Fruit fly (Drosophila melanogaster): Measurements from ENCODE around the gene CG3437.

The CG3437 gene

DNA sequence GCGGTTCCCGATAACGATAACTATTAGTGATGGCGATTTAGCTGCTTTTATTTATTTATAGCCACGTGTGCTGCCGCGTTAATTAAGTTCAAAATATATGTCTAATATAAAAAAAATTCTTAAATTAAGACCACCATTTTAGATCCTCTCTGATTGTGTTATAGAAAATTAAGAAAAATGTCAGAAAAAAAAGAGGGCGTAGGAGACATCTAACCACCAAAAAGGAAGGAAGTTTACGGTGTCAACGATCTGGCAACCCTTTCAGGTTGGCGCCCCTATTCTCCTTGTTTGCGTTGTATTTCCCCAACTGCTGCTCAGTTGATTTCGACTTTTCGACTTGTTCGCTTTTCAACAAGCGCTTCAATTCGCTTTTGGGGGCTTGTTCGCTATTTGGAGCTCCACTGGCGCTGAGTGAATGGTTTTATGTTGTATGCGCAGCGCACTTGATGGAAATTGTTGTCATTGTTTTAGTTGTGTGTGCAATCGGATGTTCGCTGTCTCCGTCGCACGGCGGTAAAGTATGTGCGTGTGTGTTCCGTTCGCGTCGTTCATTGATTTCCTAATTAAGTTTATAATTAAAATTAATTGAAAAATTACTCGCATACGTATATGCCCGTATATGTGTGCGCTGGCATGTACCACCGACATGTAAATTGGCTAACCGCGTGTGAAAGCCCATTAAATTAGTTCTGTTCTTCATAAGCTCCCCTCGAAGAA, 3.5 kb upstream of the CG3437 start, which contains the start of the genes CG3434 and CG44838 (continued):
- no peak for TF ChIP-seq CkIIα-i1 (GFP tag; IDR thresholded peaks at IDR 0.05)
- TF ChIP-seq CG10274 (GFP tag; optimal IDR thresholded peaks at IDR 0.05), result peak; percentile 45
- TF ChIP-seq crp (GFP tag; optimal IDR thresholded peaks at IDR 0.05), result peak in 1 of 2 experiments; percentile 55
- TF ChIP-seq pum (GFP tag; optimal IDR thresholded peaks at IDR 0.05), result peak; percentile 73
- TF ChIP-seq CG1792 (GFP tag; optimal IDR thresholded peaks at IDR 0.05), result peak; percentile 67
- TF ChIP-seq CG17912 (GFP tag; optimal IDR thresholded peaks at IDR 0.05), result peak; percentile 3
- TF ChIP-seq CG8478 (optimal IDR thresholded peaks at IDR 0.05), result no peak
- TF ChIP-seq gcm (GFP tag; optimal IDR thresholded peaks at IDR 0.05), result peak; percentile 89
- peak; percentile 81 for TF ChIP-seq CG4617 (GFP tag; optimal IDR thresholded peaks at IDR 0.05; ENCODE audit: borderline replicate concordance)
- peak; percentile 65 for TF ChIP-seq CG32772 (GFP tag; IDR thresholded peaks at IDR 0.05)
- peak; percentile 76 for TF ChIP-seq dysf (GFP tag; IDR thresholded peaks at IDR 0.05)
- peak; percentile 67 for TF ChIP-seq Dp (GFP tag; optimal IDR thresholded peaks at IDR 0.05)
- TF ChIP-seq CG6689 (GFP tag; IDR thresholded peaks at IDR 0.05), result peak; percentile 73
- TF ChIP-seq CG6813 (GFP tag; optimal IDR thresholded peaks at IDR 0.05), result peak; percentile 7
- TF ChIP-seq Dad (GFP tag; optimal IDR thresholded peaks at IDR 0.05), result peak; percentile 71
- peak; percentile 51 for TF ChIP-seq CG3065 (GFP tag; optimal IDR thresholded peaks at IDR 0.05)
- peak; percentile 81 for TF ChIP-seq PHDP (tag; optimal IDR thresholded peaks at IDR 0.05)
- peak; percentile 69 for TF ChIP-seq Fer2 (tag; optimal IDR thresholded peaks at IDR 0.05)
- TF ChIP-seq twi (tag; optimal IDR thresholded peaks at IDR 0.05), result peak; percentile 61
- peak; percentile 75 for TF ChIP-seq CG4404 (GFP tag; IDR thresholded peaks at IDR 0.05)
- TF ChIP-seq CG8944 (GFP tag; optimal IDR thresholded peaks at IDR 0.05), result peak; percentile 55
- peak; percentile 91 for TF ChIP-seq CG10543 (GFP tag; optimal IDR thresholded peaks at IDR 0.05)
- peak; percentile 82 for TF ChIP-seq CG33557 (GFP tag; optimal IDR thresholded peaks at IDR 0.05)
- TF ChIP-seq cwo (GFP tag; optimal IDR thresholded peaks at IDR 0.05), result peak; percentile 75
- TF ChIP-seq bigmax (GFP tag; optimal IDR thresholded peaks at IDR 0.05), result peak; percentile 50
- peak; percentile 91 for TF ChIP-seq CG14710 (tag; optimal IDR thresholded peaks at IDR 0.05)
- no peak for TF ChIP-seq eyg (GFP tag; optimal IDR thresholded peaks at IDR 0.05)
- peak; percentile 87 for TF ChIP-seq nmo (GFP tag; optimal IDR thresholded peaks at IDR 0.05)
- TF ChIP-seq lilli (GFP tag; optimal IDR thresholded peaks at IDR 0.05), result peak; percentile 90
- peak; percentile 60 for TF ChIP-seq cg (GFP tag; optimal IDR thresholded peaks at IDR 0.05)
- peak; percentile 55; the same call in 1 of the 2 replicates for TF ChIP-seq seq (GFP tag; IDR thresholded peaks at IDR 0.05)
- peak; percentile 58 for TF ChIP-seq CG17802 (tag; optimal IDR thresholded peaks at IDR 0.05)
- peak; percentile 73 for TF ChIP-seq CG17385 (GFP tag; optimal IDR thresholded peaks at IDR 0.05)
- TF ChIP-seq CG4730 (GFP tag; IDR thresholded peaks at IDR 0.05), result peak; percentile 48; the same call in 1 of the 2 replicates
- no peak for TF ChIP-seq D (optimal IDR thresholded peaks at IDR 0.05)
- TF ChIP-seq D (GFP tag; optimal IDR thresholded peaks at IDR 0.05), result peak; percentile 70
- TF ChIP-seq en (GFP tag; optimal IDR thresholded peaks at IDR 0.05), result no peak
- no peak for TF ChIP-seq CG14965 (GFP tag; optimal IDR thresholded peaks at IDR 0.05; ENCODE audit: borderline replicate concordance)
- peak; percentile 85 for TF ChIP-seq CG15269 (tag; optimal IDR thresholded peaks at IDR 0.05)
- TF ChIP-seq jing (GFP tag; optimal IDR thresholded peaks at IDR 0.05), result no peak
- peak; percentile 39 for TF ChIP-seq slou (GFP tag; optimal IDR thresholded peaks at IDR 0.05)
- peak; percentile 47 for TF ChIP-seq CG8281 (tag; optimal IDR thresholded peaks at IDR 0.05)
- TF ChIP-seq lola (GFP tag; optimal IDR thresholded peaks at IDR 0.05), result peak in 1 of 3 experiments; percentile 79
- peak; percentile 78 for TF ChIP-seq unpg (GFP tag; optimal IDR thresholded peaks at IDR 0.05)
- TF ChIP-seq CG3407 (GFP tag; optimal IDR thresholded peaks at IDR 0.05), result peak; percentile 63
- peak; percentile 45 for TF ChIP-seq CG2875 (GFP tag; optimal IDR thresholded peaks at IDR 0.05)
- peak; percentile 82 for TF ChIP-seq ssp (GFP tag; IDR thresholded peaks at IDR 0.05)
- peak; percentile 68 for TF ChIP-seq CG10209 (GFP tag; optimal IDR thresholded peaks at IDR 0.05)
